Worm (Caenorhabditis elegans) whole organism, young adult: ENCODE measurements around the gene sri-50.

ENCODE experiments used
- B0035.1 ChIP-seq: sonication (generic microtip); optimal IDR thresholded peaks from 2 replicates; lab custom pipeline; 2016; ENCODE audit warnings: missing genetic modification characterization, mild to moderate bottlenecking, missing compliant biosample characterization, missing genotype, missing genetic modification reagents
- Y53G8AR.9 ChIP-seq: fragments of 200-800 bp; sonication (Bioruptor generic); conservative IDR thresholded peaks from 2 replicates; pipeline ENCODE4 v1.3.6; 2022; ENCODE audit warnings: missing genetic modification reagents, missing genetic modification characterization, missing compliant biosample characterization
- aptf-2 ChIP-seq: fragments of 200-800 bp; sonication (Bioruptor generic); conservative IDR thresholded peaks from 2 replicates; pipeline ENCODE4 v1.3.6; 2022; ENCODE audit warnings: missing genetic modification reagents, missing genetic modification characterization, missing compliant biosample characterization
- efl-1 ChIP-seq: fragments of 150-350 bp; optimal IDR thresholded peaks from 2 replicates; lab custom pipeline; 2014; ENCODE audit warnings: missing biosample characterization, missing genetic modification reagents, missing genetic modification characterization
- ets-4 ChIP-seq: fragments of 200-800 bp; sonication (Bioruptor generic); optimal IDR thresholded peaks from 2 replicates; lab custom pipeline; 2018; ENCODE audit warnings: mild to moderate bottlenecking, missing genetic modification characterization, missing compliant biosample characterization
- snpc-4 ChIP-seq, 5 experiments: fragments of 150-350 bp in 1 of 5; sonication (generic microtip) in 4 of 5; optimal IDR thresholded peaks; 2 replicates each; lab custom pipeline; 2014 to 2018; ENCODE audit warnings: missing genetic modification characterization in 5 of 5, missing biosample characterization in 3 of 5, antibody characterized with exemption in 2 of 5, mild to moderate bottlenecking in 2 of 5, missing compliant biosample characterization in 2 of 5, missing genotype in 2 of 5, moderate library complexity in 2 of 5, missing genetic modification reagents in 1 of 5
- unc-62 ChIP-seq: fragments of 150-350 bp; optimal IDR thresholded peaks from 2 replicates; lab custom pipeline; 2014; ENCODE audit warnings: missing biosample characterization, missing genetic modification reagents, missing genetic modification characterization

- TF ChIP-seq ets-4 (GFP tag; lab: Kevin White, UChicago): no peak
- no peak for TF ChIP-seq unc-62
- TF ChIP-seq Y53G8AR.9 (GFP tag; lab: Robert Waterston, UW): no peak
- TF ChIP-seq B0035.1 (tag; lab: Kevin White, UChicago): no peak
- no peak for TF ChIP-seq aptf-2 (GFP tag; lab: Robert Waterston, UW)
- TF ChIP-seq snpc-4 (GFP tag; optimal IDR thresholded peaks at IDR 0.05; lab: Kevin White, UChicago): no peak
- no peak for TF ChIP-seq snpc-4 (tag; optimal IDR thresholded peaks at IDR 0.05; lab: Kevin White, UChicago)
- no peak for TF ChIP-seq efl-1 (GFP tag; lab: Kevin White, UChicago)
Measured at ce11 chrII:3221730-3222129, 18.2 kb downstream of the sri-50 start, which contains the start of gene ZC239.14.
